Fruit fly (Drosophila melanogaster) whole organism, embryonic: ENCODE measurements around the gene CG17028.

Experiments
- CG10147 ChIP-seq: fragments of 200-800 bp; sonication (Bioruptor generic); optimal IDR thresholded peaks from 2 replicates; lab custom pipeline; 2019; ENCODE audit warnings: missing biosample characterization, mild to moderate bottlenecking, missing genetic modification characterization, moderate library complexity
- CG11085 ChIP-seq: fragments of 200-800 bp; sonication (Bioruptor generic); IDR thresholded peaks from 2 replicates; pipeline ENCODE4 v1.3.6; 2022; ENCODE audit warnings: missing biosample characterization, missing genetic modification characterization
- CG13287 ChIP-seq: fragments of 200-800 bp; sonication (Bioruptor generic); IDR thresholded peaks from 2 replicates; pipeline ENCODE4 v1.3.6; 2022; ENCODE audit warnings: missing biosample characterization, missing genetic modification characterization; ENCODE audit not compliant: partially characterized antibody
- CG13296 ChIP-seq: fragments of 200-800 bp; sonication (Bioruptor generic); optimal IDR thresholded peaks from 3 replicates; lab custom pipeline; 2018; ENCODE audit warnings: missing biosample characterization, mild to moderate bottlenecking, missing genetic modification characterization
- CG13775 ChIP-seq: fragments of 200-800 bp; sonication (Bioruptor generic); optimal IDR thresholded peaks from 3 replicates; lab custom pipeline; 2017; ENCODE audit warnings: missing biosample characterization, mild to moderate bottlenecking, missing genetic modification characterization
- CG14710 ChIP-seq: fragments of 200-800 bp; sonication (Bioruptor generic); optimal IDR thresholded peaks from 3 replicates; lab custom pipeline; 2019; ENCODE audit warnings: missing biosample characterization, mild to moderate bottlenecking, missing genetic modification characterization, moderate library complexity
- CG15479 ChIP-seq: fragments of 200-800 bp; sonication (Bioruptor generic); optimal IDR thresholded peaks from 3 replicates; lab custom pipeline; 2019; ENCODE audit warnings: missing biosample characterization, mild to moderate bottlenecking, missing genetic modification characterization, moderate library complexity
- CG17361 ChIP-seq: fragments of 200-800 bp; sonication (Bioruptor generic); IDR thresholded peaks from 3 replicates; pipeline ENCODE4 v1.3.6; 2022; ENCODE audit warnings: missing biosample characterization, missing genetic modification characterization
- CG17829 ChIP-seq: fragments of 200-800 bp; optimal IDR thresholded peaks from 2 replicates; lab custom pipeline; 2019; ENCODE audit warnings: missing biosample characterization, mild to moderate bottlenecking, missing genetic modification characterization, moderate library complexity
- CG18476 ChIP-seq: fragments of 200-800 bp; sonication (Bioruptor generic); optimal IDR thresholded peaks from 2 replicates; lab custom pipeline; 2016; ENCODE audit warnings: missing biosample characterization, mild to moderate bottlenecking, missing genetic modification characterization
- CG2120 ChIP-seq: fragments of 200-800 bp; sonication (Bioruptor generic); optimal IDR thresholded peaks from 3 replicates; lab custom pipeline; 2016; ENCODE audit warnings: missing biosample characterization, missing genetic modification characterization
- CG30020 ChIP-seq: fragments of 200-800 bp; optimal IDR thresholded peaks from 2 replicates; lab custom pipeline; 2019; ENCODE audit warnings: missing biosample characterization, mild to moderate bottlenecking, missing genetic modification characterization, moderate library complexity
- CG30431 ChIP-seq: fragments of 200-800 bp; sonication (Bioruptor generic); optimal IDR thresholded peaks from 2 replicates; lab custom pipeline; 2017; ENCODE audit warnings: missing biosample characterization, missing genetic modification characterization
- CG3163 ChIP-seq: fragments of 200-800 bp; sonication (Bioruptor generic); optimal IDR thresholded peaks from 3 replicates; lab custom pipeline; 2016; ENCODE audit warnings: missing biosample characterization, missing genetic modification characterization
- CG42726 ChIP-seq: fragments of 200-800 bp; sonication (Bioruptor generic); IDR thresholded peaks from 2 replicates; pipeline ENCODE4 v1.3.6; 2022; ENCODE audit warnings: missing biosample characterization, missing genetic modification characterization; ENCODE audit not compliant: partially characterized antibody
- CG6272 ChIP-seq: fragments of 200-800 bp; sonication (Bioruptor generic); IDR thresholded peaks from 2 replicates; pipeline ENCODE4 v1.3.6; 2022; ENCODE audit warnings: missing biosample characterization, missing genetic modification characterization
- CG7372 ChIP-seq: fragments of 200-800 bp; sonication (Bioruptor generic); IDR thresholded peaks from 2 replicates; pipeline ENCODE4 v1.3.6; 2022; ENCODE audit warnings: missing biosample characterization, missing genetic modification characterization
- CG9437 ChIP-seq: fragments of 200-800 bp; sonication (Bioruptor generic); optimal IDR thresholded peaks from 2 replicates; lab custom pipeline; 2018; ENCODE audit warnings: missing biosample characterization, mild to moderate bottlenecking, missing genetic modification characterization
- CG9876 ChIP-seq: fragments of 200-800 bp; sonication (Bioruptor generic); optimal IDR thresholded peaks from 2 replicates; lab custom pipeline; 2016; ENCODE audit warnings: missing biosample characterization, missing genetic modification characterization
- CTCF ChIP-seq: fragments of 200-800 bp; sonication (Bioruptor generic); optimal IDR thresholded peaks from 2 replicates; lab custom pipeline; 2017; ENCODE audit warnings: missing biosample characterization, mild to moderate bottlenecking, missing genetic modification characterization, moderate library complexity
- D ChIP-seq, 2 experiments: fragments of 200-800 bp in 1 of 2; fragments of >200 bp in 1 of 2; sonication (Bioruptor generic) in 1 of 2; optimal IDR thresholded peaks; 2 replicates in 1 of 2; 3 replicates in 1 of 2; lab custom pipeline; 2017; ENCODE audit warnings: mild to moderate bottlenecking in 1 of 2, missing biosample characterization in 1 of 2, missing genetic modification characterization in 1 of 2, missing genetic modification reagents in 1 of 2
- Dbx ChIP-seq: fragments of 200-800 bp; sonication (Bioruptor generic); IDR thresholded peaks from 3 replicates; pipeline ENCODE4 v1.3.6; 2022; ENCODE audit warnings: missing biosample characterization, missing genetic modification characterization
- Dll ChIP-seq: fragments of 200-800 bp; sonication (Bioruptor generic); IDR thresholded peaks from 4 replicates; pipeline ENCODE4 v1.3.6; 2022; ENCODE audit warnings: missing biosample characterization, missing genetic modification characterization; ENCODE audit not compliant: partially characterized antibody
- ERR ChIP-seq: fragments of 200-800 bp; sonication (Bioruptor generic); optimal IDR thresholded peaks from 2 replicates; lab custom pipeline; 2016; ENCODE audit warnings: missing biosample characterization, missing genetic modification characterization
- Fer1 ChIP-seq: fragments of 200-800 bp; sonication (Bioruptor generic); optimal IDR thresholded peaks from 2 replicates; lab custom pipeline; 2017; ENCODE audit warnings: missing biosample characterization, mild to moderate bottlenecking, missing genetic modification characterization
- Hand ChIP-seq: fragments of 200-800 bp; sonication (Bioruptor generic); optimal IDR thresholded peaks from 2 replicates; lab custom pipeline; 2017; ENCODE audit warnings: mild to moderate bottlenecking, missing biosample characterization, missing genetic modification reagents, missing genetic modification characterization
- HmgZ ChIP-seq: fragments of 200-800 bp; sonication (Bioruptor generic); optimal IDR thresholded peaks from 2 replicates; lab custom pipeline; 2018; ENCODE audit warnings: missing biosample characterization, mild to moderate bottlenecking, missing genetic modification characterization
- Hmx ChIP-seq: fragments of 200-800 bp; sonication (Bioruptor generic); optimal IDR thresholded peaks from 2 replicates; lab custom pipeline; 2016; ENCODE audit warnings: missing biosample characterization, missing genetic modification characterization
- MESR4 ChIP-seq: fragments of 200-800 bp; sonication (Bioruptor generic); optimal IDR thresholded peaks from 2 replicates; lab custom pipeline; 2018; ENCODE audit warnings: missing biosample characterization, mild to moderate bottlenecking, missing genetic modification characterization, moderate library complexity
- Nf-YA ChIP-seq: fragments of 200-800 bp; sonication (Bioruptor generic); IDR thresholded peaks from 2 replicates; pipeline ENCODE4 v1.3.6; 2022; ENCODE audit warnings: missing biosample characterization, missing genetic modification characterization
- Six4 ChIP-seq: fragments of 200-800 bp; sonication (Bioruptor generic); optimal IDR thresholded peaks from 2 replicates; lab custom pipeline; 2016; ENCODE audit warnings: missing biosample characterization, missing genetic modification characterization
- Sox102F ChIP-seq: fragments of 200-800 bp; sonication (Bioruptor generic); optimal IDR thresholded peaks from 2 replicates; lab custom pipeline; 2018; ENCODE audit warnings: missing biosample characterization, mild to moderate bottlenecking, missing genetic modification characterization, moderate library complexity
- Xbp1 ChIP-seq: fragments of 200-800 bp; sonication (Bioruptor generic); optimal IDR thresholded peaks from 3 replicates; lab custom pipeline; 2016; ENCODE audit warnings: missing biosample characterization, mild to moderate bottlenecking, missing genetic modification characterization
- ara ChIP-seq: fragments of 200-800 bp; sonication (Bioruptor generic); IDR thresholded peaks from 2 replicates; pipeline ENCODE4 v1.3.6; 2022; ENCODE audit warnings: missing biosample characterization, missing genetic modification characterization
- bab2 ChIP-seq: fragments of 200-800 bp; sonication (Bioruptor generic); optimal IDR thresholded peaks from 2 replicates; lab custom pipeline; 2016; ENCODE audit warnings: missing biosample characterization, missing genetic modification characterization
- chinmo ChIP-seq: fragments of 200-800 bp; sonication (Bioruptor generic); IDR thresholded peaks from 4 replicates; pipeline ENCODE4 v1.3.6; 2022; ENCODE audit warnings: missing biosample characterization, missing genetic modification characterization; ENCODE audit not compliant: partially characterized antibody
- dmrt99B ChIP-seq: fragments of 200-800 bp; sonication (Bioruptor generic); optimal IDR thresholded peaks from 2 replicates; lab custom pipeline; 2018; ENCODE audit warnings: missing biosample characterization, mild to moderate bottlenecking, missing genetic modification characterization, moderate library complexity
- emc ChIP-seq: fragments of 200-800 bp; sonication (Bioruptor generic); optimal IDR thresholded peaks from 2 replicates; lab custom pipeline; 2016; ENCODE audit warnings: missing biosample characterization, missing genetic modification characterization
- fd102C ChIP-seq: fragments of 200-800 bp; sonication (Bioruptor generic); optimal IDR thresholded peaks from 2 replicates; lab custom pipeline; 2018; ENCODE audit warnings: missing biosample characterization, mild to moderate bottlenecking, missing genetic modification characterization, moderate library complexity
- gro ChIP-seq: fragments of 200-800 bp; sonication (Bioruptor generic); optimal IDR thresholded peaks from 2 replicates; lab custom pipeline; 2016; ENCODE audit warnings: missing biosample characterization, missing genetic modification characterization
- hbn ChIP-seq: fragments of 200-800 bp; sonication (Bioruptor generic); IDR thresholded peaks from 2 replicates; pipeline ENCODE4 v1.3.6; 2022; ENCODE audit warnings: missing biosample characterization, missing genetic modification characterization; ENCODE audit not compliant: partially characterized antibody
- kay ChIP-seq: fragments of 200-800 bp; sonication (Bioruptor generic); optimal IDR thresholded peaks from 2 replicates; lab custom pipeline; 2016; ENCODE audit warnings: missing biosample characterization, missing genetic modification characterization
- ken ChIP-seq: fragments of 200-800 bp; sonication (Bioruptor generic); IDR thresholded peaks from 3 replicates; pipeline ENCODE4 v1.3.6; 2022; ENCODE audit warnings: missing biosample characterization, missing genetic modification characterization
- nerfin-1 ChIP-seq: fragments of 200-800 bp; sonication (Bioruptor generic); optimal IDR thresholded peaks from 3 replicates; lab custom pipeline; 2019; ENCODE audit warnings: missing biosample characterization, mild to moderate bottlenecking, missing genetic modification characterization, moderate library complexity
- nerfin-2 ChIP-seq: fragments of 200-800 bp; sonication (Bioruptor generic); IDR thresholded peaks from 2 replicates; pipeline ENCODE4 v1.3.6; 2022; ENCODE audit warnings: missing biosample characterization, missing genetic modification characterization; ENCODE audit not compliant: partially characterized antibody
- org-1 ChIP-seq: fragments of 200-800 bp; sonication (Bioruptor generic); optimal IDR thresholded peaks from 2 replicates; lab custom pipeline; 2017; ENCODE audit warnings: missing biosample characterization, missing genetic modification characterization
- peb ChIP-seq: fragments of 200-800 bp; sonication (Bioruptor generic); IDR thresholded peaks from 2 replicates; pipeline ENCODE4 v1.3.6; 2022; ENCODE audit warnings: missing biosample characterization, missing genetic modification characterization
- psq ChIP-seq: fragments of 200-800 bp; sonication (Bioruptor generic); optimal IDR thresholded peaks from 2 replicates; lab custom pipeline; 2017; ENCODE audit warnings: missing biosample characterization, missing genetic modification characterization
- sima ChIP-seq: fragments of 200-800 bp; sonication (Bioruptor generic); optimal IDR thresholded peaks from 2 replicates; lab custom pipeline; 2016; ENCODE audit warnings: missing biosample characterization, missing genetic modification characterization
- sna ChIP-seq: fragments of 200-800 bp; sonication (Bioruptor generic); IDR thresholded peaks from 2 replicates; pipeline ENCODE4 v1.3.6; 2022; ENCODE audit warnings: missing biosample characterization, missing genetic modification characterization; ENCODE audit not compliant: partially characterized antibody

CG17028 gene

dm6 chr3L:15988039-15988546, 9.8 kb downstream of the CG17028 start, which contains the start of gene Hip14 (continued):
- TF ChIP-seq CG10147 (peak; percentile 40), MESR4 (GFP tag; lab: Kevin White, UChicago) (peak; percentile 98), Fer1 (GFP tag; lab: Kevin White, UChicago) (peak; percentile 46), ken (GFP tag; lab: Robert Waterston, UW) (no peak), peb (GFP tag; lab: Robert Waterston, UW) (no peak), CG13775 (GFP tag; lab: Kevin White, UChicago) (peak; percentile 16), sima (GFP tag; lab: Kevin White, UChicago) (no peak), CG2120 (GFP tag; lab: Kevin White, UChicago) (peak; percentile 7), ara (GFP tag; lab: Robert Waterston, UW) (0 out of 2 replicates have a peak, but pooled peaks have one; percentile 20), psq (GFP tag; lab: Kevin White, UChicago) (no peak), CG42726 (no peak), Hand (GFP tag; lab: Kevin White, UChicago) (no peak), Xbp1 (GFP tag; lab: Kevin White, UChicago) (peak; percentile 11), ERR (peak; percentile 10), sna (GFP tag; lab: Robert Waterston, UW) (no peak), CG11085 (GFP tag; lab: Robert Waterston, UW) (no peak), Nf-YA (GFP tag; lab: Robert Waterston, UW) (no peak), CG17829 (tag; lab: Kevin White, UChicago) (peak; percentile 28), nerfin-1 (peak; percentile 80), D (optimal IDR thresholded peaks at IDR 0.05; lab: Kevin White, UChicago) (peak; percentile 62), D (GFP tag; optimal IDR thresholded peaks at IDR 0.05; lab: Kevin White, UChicago) (no peak), chinmo (GFP tag; lab: Robert Waterston, UW) (no peak), Dbx (GFP tag; lab: Robert Waterston, UW) (no peak), CG6272 (GFP tag; lab: Robert Waterston, UW) (0 out of 2 replicates have a peak, but pooled peaks have one; percentile 4), CG13296 (peak; percentile 22), CG9876 (GFP tag; lab: Kevin White, UChicago) (no peak), Hmx (no peak), CG3163 (GFP tag; lab: Kevin White, UChicago) (no peak), emc (GFP tag; lab: Kevin White, UChicago) (no peak), org-1 (peak; percentile 17), CTCF (GFP tag; lab: Kevin White, UChicago) (peak; percentile 18), nerfin-2 (GFP tag; lab: Robert Waterston, UW) (no peak), gro (GFP tag; lab: Kevin White, UChicago) (no peak), bab2 (no peak), CG17361 (GFP tag; lab: Robert Waterston, UW) (0 out of 3 replicates have a peak, but pooled peaks have one; percentile 36), CG30020 (tag; lab: Kevin White, UChicago) (peak; percentile 48), hbn (GFP tag; lab: Robert Waterston, UW) (no peak), CG18476 (GFP tag; lab: Kevin White, UChicago) (no peak), CG13287 (GFP tag; lab: Robert Waterston, UW) (peak; percentile 40; the same call in 1 of the 2 replicates), dmrt99B (tag; lab: Kevin White, UChicago) (no peak), CG9437 (GFP tag; lab: Kevin White, UChicago) (no peak), CG7372 (no peak), HmgZ (tag; lab: Kevin White, UChicago) (peak; percentile 18), Six4 (GFP tag; lab: Kevin White, UChicago) (no peak), fd102C (GFP tag; lab: Kevin White, UChicago) (no peak), CG14710 (tag; lab: Kevin White, UChicago) (peak; percentile 59), Sox102F (GFP tag; lab: Kevin White, UChicago) (no peak), CG30431 (GFP tag; lab: Kevin White, UChicago) (no peak), kay (GFP tag; lab: Kevin White, UChicago) (no peak), Dll (GFP tag; lab: Robert Waterston, UW) (0 out of 4 replicates have a peak, but pooled peaks have one; percentile 17), CG15479 (GFP tag; lab: Kevin White, UChicago) (peak; percentile 56)
